Worm (Caenorhabditis elegans): ENCODE results near the gene F20B10.3.

DNA sequence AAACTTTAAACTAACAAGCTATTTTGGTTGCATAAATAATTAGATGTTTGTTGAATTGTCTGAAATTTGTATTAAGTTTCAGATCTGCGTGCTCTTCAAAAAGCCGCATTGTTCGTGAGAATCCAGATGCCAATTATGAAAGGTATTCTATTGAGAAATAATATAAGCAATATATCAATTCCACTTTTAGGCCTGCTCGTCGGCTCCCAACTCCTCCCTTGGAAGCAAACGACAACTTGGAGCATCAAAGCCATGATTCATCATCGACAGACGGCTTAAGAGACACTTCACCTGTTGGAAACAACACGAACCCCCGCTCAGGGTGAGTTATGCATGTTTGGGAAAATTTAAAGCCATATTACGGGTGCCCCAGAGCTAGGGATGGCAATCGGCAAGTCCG lies 5.3 kb upstream of the F20B10.3 start:
- TF ChIP-seq ztf-23 (GFP tag; IDR thresholded peaks at IDR 0.05) (no peak), med-1 (GFP tag; optimal IDR thresholded peaks at IDR 0.05; ENCODE audit: insufficient read depth) (no peak), ref-1 (GFP tag; conservative IDR thresholded peaks at IDR 0.05) (no peak), klf-2 (GFP tag; conservative IDR thresholded peaks at IDR 0.05) (no peak), cog-1 (tag; optimal IDR thresholded peaks at IDR 0.05) (no peak), flt-1 (GFP tag; IDR thresholded peaks at IDR 0.05) (no peak)
